Fruit fly (Drosophila melanogaster) whole organism, larva: ENCODE measurements around the gene CG11760.

Experiments used
- noc ChIP-seq: fragments of 200-800 bp; sonication (Bioruptor generic); optimal IDR thresholded peaks from 3 replicates; lab custom pipeline; 2019; ENCODE audit warnings: missing biosample characterization, mild to moderate bottlenecking, missing genetic modification characterization, moderate library complexity

CG11760 gene

dm6 chr3R:8731597-8732263 is 12.7 kb downstream of the CG11760 start, which contains the start of the genes M1BP and CG8202:
Gene M1BP (minus strand): TSS chr3R:8731698.
Gene CG8202 (plus strand): TSS chr3R:8732091.
- peak; percentile 93 for TF ChIP-seq noc

dm6 chr3R:8739161-8739783 is 20.3 kb downstream of the CG11760 start:
- TF ChIP-seq noc: no peak

- TF ChIP-seq noc: no peak
Measured at dm6 chr3R:8740118-8740517, 21.1 kb downstream of the CG11760 start.

- TF ChIP-seq noc: no peak
Measured at dm6 chr3R:8741248-8741647, 22.2 kb downstream of the CG11760 start.

dm6 chr3R:8741941-8742340 is 22.9 kb downstream of the CG11760 start:
- no peak for TF ChIP-seq noc

- no peak for TF ChIP-seq noc
Measured at dm6 chr3R:8742661-8743060, 23.7 kb downstream of the CG11760 start.

- TF ChIP-seq noc: peak; percentile 51
Measured at dm6 chr3R:8744198-8744597, 25.2 kb downstream of the CG11760 start.

- no peak for TF ChIP-seq noc
Measured at dm6 chr3R:8746354-8746753, 27.4 kb downstream of the CG11760 start.

- TF ChIP-seq noc: no peak
Measured at dm6 chr3R:8747134-8747870, 28.3 kb downstream of the CG11760 start, which contains the start of the genes CG9801 and Nasp. Gene CG9801 (minus strand): TSS chr3R:8747675. Gene Nasp (plus strand): TSS chr3R:8747798.

- peak; percentile 83 for TF ChIP-seq noc
Measured at dm6 chr3R:8747871-8748775, 29.1 kb downstream of the CG11760 start.

- TF ChIP-seq noc: no peak
Measured at dm6 chr3R:8748776-8749126, 29.8 kb downstream of the CG11760 start.

- TF ChIP-seq noc: no peak
Measured at dm6 chr3R:8767998-8768397, 49.0 kb downstream of the CG11760 start, which contains the start of the genes CG34135 and CG11768. Gene CG34135 (minus strand): TSS chr3R:8768191. Gene CG11768 (minus strand): TSS chr3R:8768200.

dm6 chr3R:8769094-8769493 is 50.1 kb downstream of the CG11760 start, which contains the start of gene CG8236:
Gene CG8236 (plus strand): TSS chr3R:8769394.
- TF ChIP-seq noc: no peak
